Worm (Caenorhabditis elegans): ENCODE results near the gene dhs-6.
A peak's percentile ranks its signal among the peaks of the same experiment; 100 is the strongest.

Gene dhs-6

ce11 chrII:5574925-5575324 lies 44.2 kb downstream of the dhs-6 start (continued):
- TF ChIP-seq Y75B8A.6 (GFP tag; IDR thresholded peaks at IDR 0.05) = 0 out of 2 replicates have a peak, but pooled peaks have one; percentile 24
- TF ChIP-seq pqm-1 (tag; optimal IDR thresholded peaks at IDR 0.05) = no peak
- peak; percentile 2 for TF ChIP-seq T20F7.1 (GFP tag; optimal IDR thresholded peaks at IDR 0.05)
- no peak for TF ChIP-seq mes-2 (tag; optimal IDR thresholded peaks at IDR 0.05; ENCODE audit: poor library complexity, severe bottlenecking)
- TF ChIP-seq nhr-111 (GFP tag; optimal IDR thresholded peaks at IDR 0.05) = no peak
- TF ChIP-seq saeg-2 (GFP tag; IDR thresholded peaks at IDR 0.05) = no peak

DNA sequence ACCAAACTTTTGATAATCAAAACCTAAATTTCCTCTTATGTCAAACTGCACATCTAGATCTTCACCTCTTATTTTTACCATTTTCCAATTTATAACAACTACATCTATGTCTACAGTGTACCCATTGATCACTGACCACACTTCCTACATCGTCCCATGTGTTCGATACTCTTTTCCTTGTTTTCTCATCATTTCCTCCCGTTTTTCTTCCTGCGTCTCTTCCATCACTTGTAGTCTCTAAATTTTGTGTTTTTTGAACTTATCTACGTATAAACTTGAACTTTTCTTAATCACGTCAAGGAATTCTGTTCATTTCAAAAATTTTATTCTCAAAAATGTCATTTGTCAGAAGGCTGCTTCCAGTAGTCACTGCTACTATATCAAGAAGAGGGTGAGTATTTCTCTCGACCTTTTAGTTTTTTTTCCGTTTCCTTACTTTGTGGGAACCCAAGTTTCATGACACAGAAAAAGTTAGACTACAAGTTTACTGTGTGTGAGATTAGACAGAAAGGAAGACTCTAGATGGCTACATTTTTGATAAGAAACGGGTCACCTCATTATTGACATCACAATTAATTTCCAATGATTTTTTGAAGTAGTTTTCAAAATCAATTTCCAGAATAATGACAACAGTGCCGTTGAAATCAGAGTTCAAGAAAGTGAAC lies 46.9 kb downstream of the dhs-6 start:
- TF ChIP-seq nhr-6 (tag; optimal IDR thresholded peaks at IDR 0.05) (peak; percentile 19), aly-2 (tag; optimal IDR thresholded peaks at IDR 0.05) (no peak), F44E2.7 (GFP tag; IDR thresholded peaks at IDR 0.05) (no peak), lin-1 (GFP tag; IDR thresholded peaks at IDR 0.05) (peak; percentile 32; the same call in 1 of the 2 replicates), nhr-11 (tag; optimal IDR thresholded peaks at IDR 0.05) (no peak), hlh-30 (tag; optimal IDR thresholded peaks at IDR 0.05; ENCODE audit: insufficient read depth) (peak; percentile 52), ceh-20 (GFP tag; IDR thresholded peaks at IDR 0.05) (peak; percentile 49; the same call in 1 of the 2 replicates), nhr-28 (tag; optimal IDR thresholded peaks at IDR 0.05) (peak; percentile 91), nhr-10 (tag; optimal IDR thresholded peaks at IDR 0.05) (peak; percentile 87), madf-9 (GFP tag; conservative IDR thresholded peaks at IDR 0.05) (no peak), hmg-1.1 (GFP tag; IDR thresholded peaks at IDR 0.05) (peak; percentile 51), nhr-41 (GFP tag; IDR thresholded peaks at IDR 0.05) (no peak), egl-43 (GFP tag; IDR thresholded peaks at IDR 0.05) (no peak), F10B5.3 (tag; optimal IDR thresholded peaks at IDR 0.05) (no peak), snpc-1.2 (GFP tag; IDR thresholded peaks at IDR 0.05) (no peak), nhr-237 (tag; optimal IDR thresholded peaks at IDR 0.05) (no peak), mes-2 (tag; optimal IDR thresholded peaks at IDR 0.05; ENCODE audit: poor library complexity, severe bottlenecking) (peak; percentile 22), hif-1 (tag; optimal IDR thresholded peaks at IDR 0.05) (no peak), mdl-1 (tag; optimal IDR thresholded peaks at IDR 0.05) (peak in 1 of 2 experiments; percentile 46), fos-1 (tag; optimal IDR thresholded peaks at IDR 0.05) (no peak), rbr-2 (tag; optimal IDR thresholded peaks at IDR 0.05) (no peak), T20F7.1 (GFP tag; optimal IDR thresholded peaks at IDR 0.05) (peak; percentile 13), cey-2 (tag; optimal IDR thresholded peaks at IDR 0.05; ENCODE audit: borderline replicate concordance, insufficient read depth) (peak; percentile 71), mxl-2 (GFP tag; conservative IDR thresholded peaks at IDR 0.05) (no peak), daf-16 (GFP tag; optimal IDR thresholded peaks at IDR 0.05) (peak in 1 of 2 experiments; percentile 0), daf-16 (tag; optimal IDR thresholded peaks at IDR 0.05) (peak; percentile 75), mep-1 (tag; optimal IDR thresholded peaks at IDR 0.05) (peak; percentile 57), Y75B8A.6 (GFP tag; IDR thresholded peaks at IDR 0.05) (no peak), dpl-1 (GFP tag; optimal IDR thresholded peaks at IDR 0.05) (peak; percentile 22), aha-1 (tag) (peak; percentile 82), saeg-2 (GFP tag; IDR thresholded peaks at IDR 0.05) (no peak), madf-5 (GFP tag; IDR thresholded peaks at IDR 0.05) (no peak), ceh-28 (tag; optimal IDR thresholded peaks at IDR 0.05) (no peak), nhr-25 (tag; optimal IDR thresholded peaks at IDR 0.05; ENCODE audit: borderline replicate concordance, insufficient read depth) (peak; percentile 61), duxl-1 (tag; optimal IDR thresholded peaks at IDR 0.05; ENCODE audit: poor library complexity) (no peak), spr-1 (tag; optimal IDR thresholded peaks at IDR 0.05) (no peak), dmd-8 (GFP tag; IDR thresholded peaks at IDR 0.05) (no peak), nhr-111 (GFP tag; optimal IDR thresholded peaks at IDR 0.05) (no peak), zag-1 (tag; optimal IDR thresholded peaks at IDR 0.05) (no peak), F37D6.2 (tag; optimal IDR thresholded peaks at IDR 0.05) (no peak), sdz-12 (GFP tag; optimal IDR thresholded peaks at IDR 0.05) (no peak), mxl-3 (GFP tag; optimal IDR thresholded peaks at IDR 0.05) (peak; percentile 6), hlh-11 (tag; optimal IDR thresholded peaks at IDR 0.05) (peak; percentile 64), lim-7 (GFP tag; IDR thresholded peaks at IDR 0.05) (no peak), lsy-2 (tag; optimal IDR thresholded peaks at IDR 0.05) (peak in 1 of 2 experiments; percentile 60), dve-1 (tag; optimal IDR thresholded peaks at IDR 0.05; ENCODE audit: insufficient read depth) (peak; percentile 55)
